Fruit fly (Drosophila melanogaster) Kc167 (cell line): Measurements from ENCODE around the gene CG13667.

Experiments
- Myc ChIP-seq: fragments of >200 bp; optimal IDR thresholded peaks from 2 replicates; lab custom pipeline; 2017; ENCODE audit warnings: missing external identifiers
- Sin3A ChIP-seq: fragments of >200 bp; optimal IDR thresholded peaks from 2 replicates; lab custom pipeline; 2018; ENCODE audit warnings: missing external identifiers
- h ChIP-seq: fragments of >200 bp; optimal IDR thresholded peaks from 3 replicates; lab custom pipeline; 2018; ENCODE audit warnings: missing external identifiers
- insv ChIP-seq: fragments of >200 bp; optimal IDR thresholded peaks from 3 replicates; lab custom pipeline; 2018; ENCODE audit warnings: missing external identifiers
- ttk ChIP-seq: sonication (Bioruptor generic); optimal IDR thresholded peaks from 2 replicates; lab custom pipeline; 2017; ENCODE audit warnings: missing external identifiers

- TF ChIP-seq Myc (lab: Kevin White, UChicago) (no peak), Sin3A (lab: Kevin White, UChicago) (no peak), ttk (lab: Kevin White, UChicago) (no peak), insv (lab: Kevin White, UChicago) (no peak), h (lab: Kevin White, UChicago) (no peak)
Observed at dm6 chr3L:8447795-8448516, 42.7 kb downstream of the CG13667 start.
